Worm (Caenorhabditis elegans): ENCODE measurements around the gene spv-1.

The spv-1 gene

DNA sequence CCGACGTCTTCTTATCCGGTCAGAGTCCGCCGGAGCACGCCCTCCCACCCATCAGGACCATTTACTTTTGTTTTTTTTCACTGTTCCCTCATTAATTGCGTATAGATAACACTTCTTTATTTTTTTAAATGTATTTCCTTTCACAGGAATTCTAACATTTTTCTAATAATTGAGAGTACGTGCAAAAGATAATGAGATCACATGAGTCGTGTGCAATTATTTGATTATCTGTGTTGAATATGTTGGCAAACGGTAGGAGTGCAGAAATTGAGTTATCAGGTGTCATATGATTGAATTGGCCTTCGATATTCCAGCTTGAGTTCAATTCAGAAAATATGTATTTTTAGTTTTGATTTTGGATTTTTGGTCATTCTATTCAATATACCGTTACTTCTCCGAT is 39.9 kb upstream of the spv-1 start:
- TF ChIP-seq T26A5.8 (tag; optimal IDR thresholded peaks at IDR 0.05), result no peak
- no peak for TF ChIP-seq nfya-1 (tag; optimal IDR thresholded peaks at IDR 0.05; ENCODE audit: borderline replicate concordance, insufficient read depth)
- TF ChIP-seq let-526 (GFP tag; IDR thresholded peaks at IDR 0.05), result no peak
- no peak for TF ChIP-seq ccch-3 (GFP tag; optimal IDR thresholded peaks at IDR 0.05)
- no peak for TF ChIP-seq ceh-58 (GFP tag; IDR thresholded peaks at IDR 0.05)

ce11 chrII:7962181-7962580 is 33.7 kb upstream of the spv-1 start:
- TF ChIP-seq egrh-3 (GFP tag; IDR thresholded peaks at IDR 0.05) (no peak), rpc-1 (optimal IDR thresholded peaks at IDR 0.05) (no peak), rpc-1 (tag; optimal IDR thresholded peaks at IDR 0.05) (no peak), ztf-6 (GFP tag; IDR thresholded peaks at IDR 0.05) (no peak), zfh-2 (GFP tag; conservative IDR thresholded peaks at IDR 0.05) (no peak), attf-3 (GFP tag; conservative IDR thresholded peaks at IDR 0.05) (no peak), sdz-38 (tag; optimal IDR thresholded peaks at IDR 0.05) (no peak), madf-8 (GFP tag; conservative IDR thresholded peaks at IDR 0.05) (no peak), lin-35 (GFP tag; optimal IDR thresholded peaks at IDR 0.05) (no peak), gei-17 (GFP tag; optimal IDR thresholded peaks at IDR 0.05) (no peak), die-1 (tag; optimal IDR thresholded peaks at IDR 0.05) (no peak)

DNA sequence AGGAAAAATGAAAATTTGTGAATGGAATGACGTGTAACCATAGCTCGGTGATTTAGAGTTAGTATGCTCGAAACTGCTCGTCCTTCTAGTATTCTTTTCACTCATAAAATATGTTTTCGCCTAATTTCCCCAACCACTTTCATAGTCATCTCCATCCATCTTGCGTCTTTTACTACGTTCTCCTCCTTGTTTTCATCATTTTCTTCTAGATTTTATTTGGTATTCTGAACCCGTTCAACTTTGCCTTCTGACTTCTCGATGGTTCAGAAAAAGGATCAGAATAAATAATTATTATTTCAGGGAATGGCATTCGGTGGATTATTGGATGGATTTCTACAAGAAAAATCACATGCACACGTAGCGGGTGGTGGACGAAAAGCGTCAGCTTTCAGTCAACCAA is 30.0 kb upstream of the spv-1 start, which contains the start of gene C04H4.1:
TSS of gene C04H4.1 (plus strand) at position 301 of the 400 bp plus-strand sequence.
- TF ChIP-seq B0336.3 (GFP tag; IDR thresholded peaks at IDR 0.05) (no peak), madf-3 (GFP tag; IDR thresholded peaks at IDR 0.05) (no peak), nfya-2 (GFP tag; IDR thresholded peaks at IDR 0.05) (no peak), hsf-1 (GFP tag; IDR thresholded peaks at IDR 0.05) (no peak), zfh-2 (GFP tag; conservative IDR thresholded peaks at IDR 0.05) (no peak), Y67H2A.10 (GFP tag; conservative IDR thresholded peaks at IDR 0.05) (no peak), ztf-28 (GFP tag; IDR thresholded peaks at IDR 0.05) (no peak), somi-1 (GFP tag; optimal IDR thresholded peaks at IDR 0.05) (no peak), snpc-1.3 (tag; optimal IDR thresholded peaks at IDR 0.05; ENCODE audit: insufficient read depth) (no peak), aptf-3 (GFP tag; IDR thresholded peaks at IDR 0.05) (no peak), athp-1 (tag; optimal IDR thresholded peaks at IDR 0.05) (no peak), die-1 (tag; optimal IDR thresholded peaks at IDR 0.05) (no peak), ztf-26 (tag; optimal IDR thresholded peaks at IDR 0.05) (no peak), Y53G8AR.9 (GFP tag; conservative IDR thresholded peaks at IDR 0.05) (no peak)

DNA sequence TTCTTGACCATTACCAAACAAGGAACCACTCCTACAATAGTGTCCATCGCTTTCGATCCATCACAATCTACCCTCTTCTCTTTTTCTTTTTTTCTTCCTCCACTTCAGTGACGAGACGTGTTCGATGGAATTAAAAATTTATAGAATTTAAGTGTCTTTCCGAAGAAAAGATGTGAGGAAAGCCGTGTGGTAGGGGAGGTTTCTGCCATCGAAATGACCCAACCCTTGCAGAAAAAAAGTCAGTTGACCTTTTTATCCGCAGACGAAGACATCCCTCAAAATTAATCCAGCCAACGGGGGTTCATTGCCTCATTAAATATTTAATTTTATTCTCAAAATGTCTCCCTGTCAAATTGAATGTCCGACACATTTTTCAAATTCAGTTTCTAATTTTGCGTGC is 27.0 kb upstream of the spv-1 start:
- no peak for TF ChIP-seq zim-3 (tag; optimal IDR thresholded peaks at IDR 0.05)
- TF ChIP-seq snpc-3.4 (tag; optimal IDR thresholded peaks at IDR 0.05), result no peak
- TF ChIP-seq ceh-100 (GFP tag; IDR thresholded peaks at IDR 0.05), result no peak
- TF ChIP-seq lin-35 (GFP tag; optimal IDR thresholded peaks at IDR 0.05), result no peak
- no peak for TF ChIP-seq B0019.2 (GFP tag; conservative IDR thresholded peaks at IDR 0.05)
- TF ChIP-seq cebp-2 (GFP tag; IDR thresholded peaks at IDR 0.05), result no peak
- no peak for TF ChIP-seq B0261.1 (tag; optimal IDR thresholded peaks at IDR 0.05)
- TF ChIP-seq lin-40 (tag; optimal IDR thresholded peaks at IDR 0.05), result no peak
- no peak for TF ChIP-seq mxl-1 (tag; optimal IDR thresholded peaks at IDR 0.05)
- no peak for TF ChIP-seq mes-4 (tag; optimal IDR thresholded peaks at IDR 0.05)
- TF ChIP-seq let-607 (tag; optimal IDR thresholded peaks at IDR 0.05), result no peak
- TF ChIP-seq F57A8.1 (GFP tag; optimal IDR thresholded peaks at IDR 0.05), result no peak
- no peak for TF ChIP-seq tbp1 (GFP tag; optimal IDR thresholded peaks at IDR 0.05)
- no peak for TF ChIP-seq F10E7.11 (tag; optimal IDR thresholded peaks at IDR 0.05)
- TF ChIP-seq ama-1 (optimal IDR thresholded peaks at IDR 0.05), result no peak
- TF ChIP-seq ama-1 (GFP tag; optimal IDR thresholded peaks at IDR 0.05), result no peak
- TF ChIP-seq him-1 (tag; optimal IDR thresholded peaks at IDR 0.05), result no peak
